Fruit fly (Drosophila melanogaster): ENCODE measurements around the gene CG15468.

Gene CG15468

DNA sequence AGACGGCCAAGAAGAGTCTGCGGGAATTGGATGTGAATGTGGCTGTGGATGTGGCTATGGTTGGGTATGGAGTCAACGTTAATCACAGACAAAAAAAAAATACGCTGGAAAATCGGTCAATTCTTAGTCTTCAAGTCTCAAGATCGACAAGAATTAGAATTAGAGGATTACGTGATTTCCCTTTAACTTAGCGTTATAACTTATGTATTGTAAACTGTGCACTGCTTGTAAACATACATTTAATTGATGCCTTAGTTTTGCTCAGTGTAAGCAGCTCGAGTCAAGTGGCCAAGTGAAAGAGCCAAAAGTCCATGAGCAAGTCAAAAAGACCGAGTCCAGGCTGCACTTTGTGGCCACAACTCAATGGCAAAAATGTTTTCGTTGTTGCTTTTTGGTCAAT is 9.0 kb upstream of the CG15468 start (continued):
- TF ChIP-seq Fer1 (GFP tag; optimal IDR thresholded peaks at IDR 0.05) (no peak), CG43689 (GFP tag; IDR thresholded peaks at IDR 0.05) (no peak), gsb-n (tag; optimal IDR thresholded peaks at IDR 0.05) (no peak), CG12071 (GFP tag; optimal IDR thresholded peaks at IDR 0.05) (no peak), Antp (GFP tag; optimal IDR thresholded peaks at IDR 0.05) (no peak), Chrac-16 (GFP tag; optimal IDR thresholded peaks at IDR 0.05) (no peak), Ptx1 (GFP tag; IDR thresholded peaks at IDR 0.05) (peak; percentile 36; the same call in 1 of the 2 replicates), Optix (GFP tag; IDR thresholded peaks at IDR 0.05) (0 out of 3 replicates have a peak, but pooled peaks have one; percentile 16), zf30C (GFP tag; optimal IDR thresholded peaks at IDR 0.05) (peak; percentile 43), CG1603 (tag; optimal IDR thresholded peaks at IDR 0.05) (peak; percentile 49), Med (GFP tag) (no peak), Ets65A (GFP tag) (no peak), pb (GFP tag; optimal IDR thresholded peaks at IDR 0.05) (no peak), dpn (GFP tag; optimal IDR thresholded peaks at IDR 0.05) (peak in 1 of 2 experiments; percentile 25), CG15269 (tag; optimal IDR thresholded peaks at IDR 0.05) (no peak), CG8388 (GFP tag; optimal IDR thresholded peaks at IDR 0.05) (peak; percentile 24), fd64A (GFP tag; optimal IDR thresholded peaks at IDR 0.05) (no peak), YL-1 (GFP tag; optimal IDR thresholded peaks at IDR 0.05) (no peak), Xrp1 (GFP tag; IDR thresholded peaks at IDR 0.05) (peak; percentile 61; the same call in 1 of the 2 replicates), CG7271 (tag; optimal IDR thresholded peaks at IDR 0.05) (peak; percentile 18), CG14441 (GFP tag; IDR thresholded peaks at IDR 0.05) (0 out of 2 replicates have a peak, but pooled peaks have one; percentile 14), CG17328 (GFP tag; IDR thresholded peaks at IDR 0.05) (peak; percentile 56; the same call in 1 of the 2 replicates), abd-A (tag; optimal IDR thresholded peaks at IDR 0.05) (no peak), psq (GFP tag; optimal IDR thresholded peaks at IDR 0.05) (no peak), ci (GFP tag; IDR thresholded peaks at IDR 0.05) (0 out of 3 replicates have a peak, but pooled peaks have one; percentile 7), Jarid2 (GFP tag; optimal IDR thresholded peaks at IDR 0.05) (no peak), cad (GFP tag; optimal IDR thresholded peaks at IDR 0.05) (no peak), CG17361 (GFP tag; IDR thresholded peaks at IDR 0.05) (peak; percentile 43; the same call in 2 of the 3 replicates), so (GFP tag; IDR thresholded peaks at IDR 0.05) (0 out of 3 replicates have a peak, but pooled peaks have one; percentile 46), CG4404 (GFP tag; IDR thresholded peaks at IDR 0.05) (peak; percentile 55), CG2129 (GFP tag; IDR thresholded peaks at IDR 0.05; ENCODE audit: partially characterized antibody) (no peak), otp (GFP tag; IDR thresholded peaks at IDR 0.05) (0 out of 3 replicates have a peak, but pooled peaks have one; percentile 26), usp (GFP tag; optimal IDR thresholded peaks at IDR 0.05) (no peak), Trl (optimal IDR thresholded peaks at IDR 0.05) (no peak), Trl (GFP tag; optimal IDR thresholded peaks at IDR 0.05) (no peak), CG8290 (GFP tag; optimal IDR thresholded peaks at IDR 0.05) (no peak), CG8290 (tag; optimal IDR thresholded peaks at IDR 0.05) (no peak), Drgx (GFP tag; IDR thresholded peaks at IDR 0.05) (peak; percentile 76), Dref (GFP tag; IDR thresholded peaks at IDR 0.05) (no peak), chm (GFP tag; IDR thresholded peaks at IDR 0.05) (no peak), stwl (tag; optimal IDR thresholded peaks at IDR 0.05) (no peak), chif (GFP tag; optimal IDR thresholded peaks at IDR 0.05) (peak; percentile 13 to 33), sens (GFP tag) (peak; percentile 72), ind (GFP tag; optimal IDR thresholded peaks at IDR 0.05) (no peak), Meics (GFP tag; optimal IDR thresholded peaks at IDR 0.05) (no peak), CG17612 (GFP tag; IDR thresholded peaks at IDR 0.05) (no peak), CG7372 (GFP tag; IDR thresholded peaks at IDR 0.05) (no peak), ssp (GFP tag; IDR thresholded peaks at IDR 0.05) (0 out of 2 replicates have a peak, but pooled peaks have one; percentile 24), zen2 (GFP tag; IDR thresholded peaks at IDR 0.05; ENCODE audit: partially characterized antibody) (no peak), CG7786 (GFP tag; optimal IDR thresholded peaks at IDR 0.05) (no peak), Hr51 (GFP tag; optimal IDR thresholded peaks at IDR 0.05) (peak in 1 of 2 experiments; percentile 23), kah (GFP tag; optimal IDR thresholded peaks at IDR 0.05) (no peak), CG32532 (GFP tag; IDR thresholded peaks at IDR 0.05) (no peak)

Measured in whole organism, embryonic.